Fruit fly (Drosophila melanogaster) whole organism, embryonic: ENCODE data around the gene CG6878.

Experiments used
- Blimp-1 ChIP-seq: fragments of 200-800 bp; sonication (Bioruptor generic); optimal IDR thresholded peaks from 3 replicates; lab custom pipeline; 2018; ENCODE audit warnings: missing biosample characterization, missing genetic modification characterization, mild to moderate bottlenecking, moderate library complexity, missing genetic modification reagents
- CG10321 ChIP-seq: fragments of 200-800 bp; sonication (Bioruptor generic); IDR thresholded peaks from 2 replicates; pipeline ENCODE4 v1.3.6; 2022; ENCODE audit warnings: missing biosample characterization, missing genetic modification characterization
- CG11093 ChIP-seq: fragments of 200-800 bp; sonication (Bioruptor generic); IDR thresholded peaks from 3 replicates; pipeline ENCODE4 v1.3.6; 2022; ENCODE audit warnings: missing biosample characterization, missing genetic modification characterization
- CG11723 ChIP-seq: fragments of 200-800 bp; sonication (Bioruptor generic); optimal IDR thresholded peaks from 2 replicates; lab custom pipeline; 2017; ENCODE audit warnings: missing biosample characterization, mild to moderate bottlenecking, missing genetic modification characterization
- CG12391 ChIP-seq: fragments of 200-800 bp; sonication (Bioruptor generic); optimal IDR thresholded peaks from 3 replicates; lab custom pipeline; 2018; ENCODE audit warnings: missing biosample characterization, mild to moderate bottlenecking, missing genetic modification characterization, moderate library complexity
- CG12769 ChIP-seq: fragments of 200-800 bp; sonication (Bioruptor generic); optimal IDR thresholded peaks from 2 replicates; lab custom pipeline; 2019; ENCODE audit warnings: missing biosample characterization, mild to moderate bottlenecking, missing genetic modification characterization, moderate library complexity
- CG13287 ChIP-seq: fragments of 200-800 bp; sonication (Bioruptor generic); IDR thresholded peaks from 2 replicates; pipeline ENCODE4 v1.3.6; 2022; ENCODE audit warnings: missing biosample characterization, missing genetic modification characterization; ENCODE audit not compliant: partially characterized antibody
- CG13296 ChIP-seq: fragments of 200-800 bp; sonication (Bioruptor generic); optimal IDR thresholded peaks from 3 replicates; lab custom pipeline; 2018; ENCODE audit warnings: missing biosample characterization, mild to moderate bottlenecking, missing genetic modification characterization
- CG13624 ChIP-seq: fragments of 200-800 bp; sonication (Bioruptor generic); optimal IDR thresholded peaks from 2 replicates; lab custom pipeline; 2016; ENCODE audit warnings: missing biosample characterization, missing genetic modification characterization
- CG15073 ChIP-seq: fragments of 200-800 bp; sonication (Bioruptor generic); optimal IDR thresholded peaks from 2 replicates; lab custom pipeline; 2016; ENCODE audit warnings: missing biosample characterization, missing genetic modification characterization
- CG15601 ChIP-seq: fragments of 200-800 bp; sonication (Bioruptor generic); optimal IDR thresholded peaks from 3 replicates; lab custom pipeline; 2019; ENCODE audit warnings: missing biosample characterization, mild to moderate bottlenecking, missing genetic modification characterization, moderate library complexity
- CG16813 ChIP-seq: fragments of 200-800 bp; sonication (Bioruptor generic); IDR thresholded peaks from 3 replicates; pipeline ENCODE4 v1.3.6; 2022; ENCODE audit warnings: missing biosample characterization, missing genetic modification characterization; ENCODE audit not compliant: partially characterized antibody
- CG2712 ChIP-seq: fragments of 200-800 bp; optimal IDR thresholded peaks from 3 replicates; lab custom pipeline; 2019; ENCODE audit warnings: missing biosample characterization, mild to moderate bottlenecking, missing genetic modification characterization, moderate library complexity
- CG30020 ChIP-seq: fragments of 200-800 bp; optimal IDR thresholded peaks from 2 replicates; lab custom pipeline; 2019; ENCODE audit warnings: missing biosample characterization, mild to moderate bottlenecking, missing genetic modification characterization, moderate library complexity
- CG31441 ChIP-seq: fragments of 200-800 bp; sonication (Bioruptor generic); IDR thresholded peaks from 2 replicates; pipeline ENCODE4 v1.3.6; 2022; ENCODE audit warnings: missing biosample characterization, missing genetic modification characterization
- CG6791 ChIP-seq: fragments of 200-800 bp; sonication (Bioruptor generic); IDR thresholded peaks from 3 replicates; pipeline ENCODE4 v1.3.6; 2022; ENCODE audit warnings: missing biosample characterization, missing genetic modification characterization; ENCODE audit not compliant: partially characterized antibody
- CG7556 ChIP-seq: fragments of 200-800 bp; sonication (Bioruptor generic); optimal IDR thresholded peaks from 2 replicates; lab custom pipeline; 2017; ENCODE audit warnings: missing biosample characterization, mild to moderate bottlenecking, missing genetic modification characterization
- CG7786 ChIP-seq: fragments of 200-800 bp; sonication (Bioruptor generic); optimal IDR thresholded peaks from 2 replicates; lab custom pipeline; 2016; ENCODE audit warnings: missing biosample characterization, missing genetic modification characterization
- CG7987 ChIP-seq: fragments of 200-800 bp; sonication (Bioruptor generic); optimal IDR thresholded peaks from 2 replicates; lab custom pipeline; 2018; ENCODE audit warnings: missing biosample characterization, mild to moderate bottlenecking, missing genetic modification characterization, moderate library complexity
- CG9727 ChIP-seq: fragments of 200-800 bp; sonication (Bioruptor generic); optimal IDR thresholded peaks from 3 replicates; lab custom pipeline; 2017; ENCODE audit warnings: missing biosample characterization, mild to moderate bottlenecking, missing genetic modification characterization
- Deaf1 ChIP-seq: fragments of 200-800 bp; optimal IDR thresholded peaks from 3 replicates; lab custom pipeline; 2019; ENCODE audit warnings: missing biosample characterization, mild to moderate bottlenecking, missing genetic modification characterization, moderate library complexity
- Dek ChIP-seq: fragments of 200-800 bp; sonication (Bioruptor generic); optimal IDR thresholded peaks from 3 replicates; lab custom pipeline; 2019; ENCODE audit warnings: missing biosample characterization, mild to moderate bottlenecking, missing genetic modification characterization, moderate library complexity
- Dip2 ChIP-seq: fragments of 200-800 bp; sonication (Bioruptor generic); IDR thresholded peaks from 2 replicates; pipeline ENCODE4 v1.3.6; 2022; ENCODE audit warnings: missing biosample characterization, missing genetic modification characterization
- Dll ChIP-seq: fragments of 200-800 bp; sonication (Bioruptor generic); IDR thresholded peaks from 4 replicates; pipeline ENCODE4 v1.3.6; 2022; ENCODE audit warnings: missing biosample characterization, missing genetic modification characterization; ENCODE audit not compliant: partially characterized antibody
- HmgZ ChIP-seq: fragments of 200-800 bp; sonication (Bioruptor generic); optimal IDR thresholded peaks from 2 replicates; lab custom pipeline; 2018; ENCODE audit warnings: missing biosample characterization, mild to moderate bottlenecking, missing genetic modification characterization
- Hmr ChIP-seq: fragments of 200-800 bp; sonication (Bioruptor generic); optimal IDR thresholded peaks from 3 replicates; lab custom pipeline; 2017; ENCODE audit warnings: mild to moderate bottlenecking, missing biosample characterization, missing genetic modification reagents, missing genetic modification characterization
- Hr51 ChIP-seq, 2 experiments: fragments of 200-800 bp; sonication (Bioruptor generic); optimal IDR thresholded peaks; 2 replicates in 1 of 2; 3 replicates in 1 of 2; lab custom pipeline; 2016 to 2018; ENCODE audit warnings: missing biosample characterization in 2 of 2, missing genetic modification characterization in 2 of 2, mild to moderate bottlenecking in 1 of 2, moderate library complexity in 1 of 2
- Max ChIP-seq: fragments of 200-800 bp; sonication (Bioruptor generic); optimal IDR thresholded peaks from 2 replicates; lab custom pipeline; 2016; ENCODE audit warnings: missing biosample characterization, mild to moderate bottlenecking, missing genetic modification characterization
- Nf-YB ChIP-seq: fragments of 200-800 bp; sonication (Bioruptor generic); optimal IDR thresholded peaks from 3 replicates; lab custom pipeline; 2019; ENCODE audit warnings: missing biosample characterization, mild to moderate bottlenecking, missing genetic modification characterization, moderate library complexity
- Sin3A ChIP-seq: fragments of >200 bp; optimal IDR thresholded peaks from 2 replicates; lab custom pipeline; 2018
- Stat92E ChIP-seq, 3 experiments: fragments of >200 bp in 2 of 3; fragments of 200-800 bp in 1 of 3; sonication (Bioruptor generic) in 1 of 3; optimal IDR thresholded peaks; 2 replicates each; lab custom pipeline; 2017 to 2019; ENCODE audit warnings: missing biosample characterization in 3 of 3, missing genetic modification characterization in 3 of 3, mild to moderate bottlenecking in 1 of 3, moderate library complexity in 1 of 3
- Xbp1 ChIP-seq: fragments of 200-800 bp; sonication (Bioruptor generic); optimal IDR thresholded peaks from 3 replicates; lab custom pipeline; 2016; ENCODE audit warnings: missing biosample characterization, mild to moderate bottlenecking, missing genetic modification characterization
- YL-1 ChIP-seq: fragments of 200-800 bp; sonication (Bioruptor generic); optimal IDR thresholded peaks from 3 replicates; lab custom pipeline; 2017; ENCODE audit warnings: missing biosample characterization, mild to moderate bottlenecking, missing genetic modification characterization
- bigmax ChIP-seq: fragments of 200-800 bp; sonication (Bioruptor generic); optimal IDR thresholded peaks from 2 replicates; lab custom pipeline; 2018; ENCODE audit warnings: missing biosample characterization, mild to moderate bottlenecking, missing genetic modification characterization
- ems ChIP-seq: fragments of 200-800 bp; sonication (Bioruptor generic); optimal IDR thresholded peaks from 3 replicates; lab custom pipeline; 2016; ENCODE audit warnings: missing biosample characterization, missing genetic modification characterization
- gem ChIP-seq: fragments of 200-800 bp; sonication (Bioruptor generic); optimal IDR thresholded peaks from 2 replicates; lab custom pipeline; 2019; ENCODE audit warnings: missing biosample characterization, mild to moderate bottlenecking, missing genetic modification characterization, moderate library complexity
- gfzf ChIP-seq: fragments of 200-800 bp; sonication (Bioruptor generic); optimal IDR thresholded peaks from 2 replicates; lab custom pipeline; 2016; ENCODE audit warnings: missing biosample characterization, mild to moderate bottlenecking, missing genetic modification characterization, moderate library complexity
- grn ChIP-seq: fragments of 200-800 bp; sonication (Bioruptor generic); optimal IDR thresholded peaks from 3 replicates; lab custom pipeline; 2017; ENCODE audit warnings: missing biosample characterization, missing genetic modification characterization
- gsb-n ChIP-seq: fragments of 200-800 bp; sonication (Bioruptor generic); optimal IDR thresholded peaks from 3 replicates; lab custom pipeline; 2018; ENCODE audit warnings: missing biosample characterization, mild to moderate bottlenecking, missing genetic modification characterization
- inv ChIP-seq: fragments of 200-800 bp; sonication (Bioruptor generic); IDR thresholded peaks from 2 replicates; pipeline ENCODE4 v1.3.6; 2022; ENCODE audit warnings: missing biosample characterization, missing genetic modification characterization; ENCODE audit not compliant: partially characterized antibody
- jumu ChIP-seq: fragments of 200-800 bp; sonication (Bioruptor generic); optimal IDR thresholded peaks from 3 replicates; lab custom pipeline; 2016; ENCODE audit warnings: missing biosample characterization, missing genetic modification characterization
- lola ChIP-seq, 3 experiments: fragments of >200 bp in 2 of 3; fragments of 200-800 bp in 1 of 3; sonication (Bioruptor generic) in 1 of 3; optimal IDR thresholded peaks; 2 replicates each; lab custom pipeline; 2017 to 2019; ENCODE audit warnings: missing biosample characterization in 3 of 3, missing genetic modification characterization in 3 of 3, mild to moderate bottlenecking in 1 of 3, moderate library complexity in 1 of 3
- mirr ChIP-seq: fragments of 200-800 bp; sonication (Bioruptor generic); optimal IDR thresholded peaks from 3 replicates; lab custom pipeline; 2018; ENCODE audit warnings: missing biosample characterization, mild to moderate bottlenecking, missing genetic modification characterization
- nau ChIP-seq: fragments of 200-800 bp; sonication (Bioruptor generic); optimal IDR thresholded peaks from 3 replicates; lab custom pipeline; 2017; ENCODE audit warnings: missing biosample characterization, mild to moderate bottlenecking, missing genetic modification characterization, missing genetic modification reagents
- nom ChIP-seq: fragments of 200-800 bp; sonication (Bioruptor generic); optimal IDR thresholded peaks from 2 replicates; lab custom pipeline; 2017; ENCODE audit warnings: missing biosample characterization, missing genetic modification characterization, mild to moderate bottlenecking, moderate library complexity, missing genetic modification reagents
- row ChIP-seq: fragments of 200-800 bp; sonication (Bioruptor generic); IDR thresholded peaks from 3 replicates; pipeline ENCODE4 v1.3.6; 2022; ENCODE audit warnings: missing biosample characterization, missing genetic modification characterization

Gene CG6878

dm6 chr3L:15143638-15144600 lies 17.7 kb upstream of the CG6878 start, which contains the start of the genes CG32147 and Pex3 (continued):
- TF ChIP-seq CG10321 (GFP tag; lab: Robert Waterston, UW) (no peak), lola (GFP tag; optimal IDR thresholded peaks at IDR 0.05; lab: Kevin White, UChicago) (peak in 1 of 3 experiments; percentile 9), CG7556 (peak; percentile 7), mirr (GFP tag; lab: Kevin White, UChicago) (peak; percentile 9), CG11723 (GFP tag; lab: Kevin White, UChicago) (no peak), grn (GFP tag; lab: Kevin White, UChicago) (peak; percentile 49), Deaf1 (tag; lab: Kevin White, UChicago) (peak; percentile 32), Xbp1 (GFP tag; lab: Kevin White, UChicago) (peak; percentile 17), CG12391 (tag; lab: Kevin White, UChicago) (peak; percentile 48), Sin3A (lab: Kevin White, UChicago) (peak; percentile 79), jumu (GFP tag; lab: Kevin White, UChicago) (no peak), CG15073 (GFP tag; lab: Kevin White, UChicago) (no peak), nom (GFP tag; lab: Kevin White, UChicago) (peak; percentile 17), Stat92E (GFP tag; optimal IDR thresholded peaks at IDR 0.05; lab: Kevin White, UChicago) (peak in 1 of 3 experiments; percentile 39), Dek (peak; percentile 1), Nf-YB (peak; percentile 17), nau (GFP tag; lab: Kevin White, UChicago) (no peak), CG13287 (GFP tag; lab: Robert Waterston, UW) (peak; percentile 47), CG9727 (GFP tag; lab: Kevin White, UChicago) (peak; percentile 3), HmgZ (tag; lab: Kevin White, UChicago) (peak; percentile 1), CG30020 (tag; lab: Kevin White, UChicago) (peak; percentile 88), CG7987 (GFP tag; lab: Kevin White, UChicago) (no peak), Hmr (GFP tag; lab: Kevin White, UChicago) (peak; percentile 12), CG7786 (GFP tag; lab: Kevin White, UChicago) (no peak), CG31441 (GFP tag; lab: Robert Waterston, UW) (peak; percentile 48; the same call in 1 of the 2 replicates), CG15601 (peak; percentile 60), Max (peak; percentile 22), bigmax (peak; percentile 3), gem (tag; lab: Kevin White, UChicago) (peak; percentile 16), inv (no peak), Blimp-1 (no peak), ems (GFP tag; lab: Kevin White, UChicago) (no peak), CG13624 (GFP tag; lab: Kevin White, UChicago) (peak; percentile 10), row (GFP tag; lab: Robert Waterston, UW) (peak; percentile 62), CG16813 (0 out of 3 replicates have a peak, but pooled peaks have one; percentile 10), Hr51 (GFP tag; optimal IDR thresholded peaks at IDR 0.05; lab: Kevin White, UChicago) (no peak), YL-1 (GFP tag; lab: Kevin White, UChicago) (peak; percentile 85), Dip2 (GFP tag; lab: Robert Waterston, UW) (no peak), CG2712 (peak; percentile 43), CG12769 (tag; lab: Kevin White, UChicago) (peak; percentile 35), CG13296 (GFP tag; lab: Kevin White, UChicago) (no peak), gfzf (peak; percentile 89), CG11093 (GFP tag; lab: Robert Waterston, UW) (no peak), Dll (peak; percentile 35; the same call in 1 of the 4 replicates), CG6791 (0 out of 3 replicates have a peak, but pooled peaks have one; percentile 9), gsb-n (tag; lab: Kevin White, UChicago) (peak; percentile 27)
